Worm (Caenorhabditis elegans) whole organism, L2 larva: ENCODE results near the gene fntb-1.

Experiments
- ZK546.5 ChIP-seq: sonication (generic microtip); optimal IDR thresholded peaks from 2 replicates; lab custom pipeline; 2017; ENCODE audit warnings: missing biosample characterization, missing genetic modification characterization
- alr-1 ChIP-seq: fragments of 150-350 bp; optimal IDR thresholded peaks from 2 replicates; lab custom pipeline; 2014; ENCODE audit warnings: missing biosample characterization, missing genetic modification characterization
- aly-2 ChIP-seq: fragments of 150-350 bp; optimal IDR thresholded peaks from 2 replicates; lab custom pipeline; 2014; ENCODE audit warnings: missing biosample characterization, missing genetic modification characterization
- ama-1 ChIP-seq: fragments of 150-350 bp; optimal IDR thresholded peaks from 2 replicates; lab custom pipeline; 2018; ENCODE audit warnings: inconsistent platforms
- blmp-1 ChIP-seq: sonication (generic microtip); optimal IDR thresholded peaks from 2 replicates; lab custom pipeline; 2017; ENCODE audit warnings: missing genetic modification characterization, mild to moderate bottlenecking, missing compliant biosample characterization, antibody characterized with exemption, moderate library complexity; ENCODE audit not compliant: insufficient read depth
- ceh-16 ChIP-seq: fragments of 150-350 bp; optimal IDR thresholded peaks from 2 replicates; lab custom pipeline; 2014; ENCODE audit warnings: missing biosample characterization, missing genetic modification characterization
- dmd-4 ChIP-seq: sonication (generic microtip); optimal IDR thresholded peaks from 2 replicates; lab custom pipeline; 2017; ENCODE audit warnings: missing biosample characterization, missing genetic modification characterization
- egl-27 ChIP-seq: sonication (generic microtip); optimal IDR thresholded peaks from 3 replicates; lab custom pipeline; 2017; ENCODE audit warnings: missing biosample characterization, missing genetic modification reagents, missing genetic modification characterization
- elt-1 ChIP-seq: fragments of 150-350 bp; optimal IDR thresholded peaks from 2 replicates; lab custom pipeline; 2014; ENCODE audit warnings: missing biosample characterization, missing genetic modification characterization
- elt-3 ChIP-seq: sonication (generic microtip); optimal IDR thresholded peaks from 2 replicates; lab custom pipeline; 2017; ENCODE audit warnings: missing biosample characterization, missing genetic modification characterization
- fos-1 ChIP-seq: fragments of 150-350 bp; optimal IDR thresholded peaks from 2 replicates; lab custom pipeline; 2014; ENCODE audit warnings: missing biosample characterization, missing genetic modification characterization
- gmeb-1 ChIP-seq: fragments of 150-350 bp; optimal IDR thresholded peaks from 2 replicates; lab custom pipeline; 2014; ENCODE audit warnings: missing biosample characterization, missing genetic modification characterization
- lin-39 ChIP-seq: fragments of 150-350 bp; optimal IDR thresholded peaks from 2 replicates; lab custom pipeline; 2014; ENCODE audit warnings: missing biosample characterization, missing genetic modification reagents, missing genetic modification characterization
- mab-5 ChIP-seq: fragments of 150-350 bp; optimal IDR thresholded peaks from 2 replicates; lab custom pipeline; 2014; ENCODE audit warnings: missing biosample characterization, missing genetic modification characterization
- mbf-1 ChIP-seq: sonication (generic microtip); optimal IDR thresholded peaks from 2 replicates; lab custom pipeline; 2017; ENCODE audit warnings: missing biosample characterization, missing genetic modification characterization
- mdl-1 ChIP-seq, 2 experiments: fragments of 150-350 bp in 1 of 2; sonication (generic microtip) in 1 of 2; optimal IDR thresholded peaks; 2 replicates each; lab custom pipeline; 2017; ENCODE audit warnings: missing biosample characterization in 2 of 2, missing genetic modification characterization in 2 of 2
- nhr-10 ChIP-seq: sonication (generic microtip); optimal IDR thresholded peaks from 2 replicates; lab custom pipeline; 2017; ENCODE audit warnings: missing biosample characterization, missing genetic modification characterization
- nhr-11 ChIP-seq: fragments of 150-350 bp; optimal IDR thresholded peaks from 2 replicates; lab custom pipeline; 2014; ENCODE audit warnings: missing biosample characterization, missing genetic modification characterization
- nhr-12 ChIP-seq: fragments of 150-350 bp; optimal IDR thresholded peaks from 2 replicates; lab custom pipeline; 2014; ENCODE audit warnings: missing biosample characterization, missing genetic modification characterization
- nhr-129 ChIP-seq: fragments of 150-350 bp; optimal IDR thresholded peaks from 2 replicates; lab custom pipeline; 2014; ENCODE audit warnings: missing biosample characterization, missing genetic modification characterization
- nhr-21 ChIP-seq: fragments of 150-350 bp; optimal IDR thresholded peaks from 2 replicates; lab custom pipeline; 2014; ENCODE audit warnings: missing biosample characterization, missing genetic modification characterization
- nhr-23 ChIP-seq: fragments of 150-350 bp; optimal IDR thresholded peaks from 2 replicates; lab custom pipeline; 2014; ENCODE audit warnings: missing biosample characterization, missing genetic modification reagents, missing genetic modification characterization
- nhr-237 ChIP-seq: fragments of 150-350 bp; optimal IDR thresholded peaks from 2 replicates; lab custom pipeline; 2014; ENCODE audit warnings: missing biosample characterization, missing genetic modification characterization
- nhr-6 ChIP-seq: fragments of 150-350 bp; optimal IDR thresholded peaks from 2 replicates; lab custom pipeline; 2014; ENCODE audit warnings: missing biosample characterization, missing genetic modification characterization
- peb-1 ChIP-seq: fragments of 150-350 bp; optimal IDR thresholded peaks from 2 replicates; lab custom pipeline; 2014; ENCODE audit warnings: missing biosample characterization, missing genetic modification characterization
- skn-1 ChIP-seq: sonication (generic microtip); optimal IDR thresholded peaks from 2 replicates; lab custom pipeline; 2017; ENCODE audit warnings: missing biosample characterization, missing genetic modification characterization
- sma-3 ChIP-seq: sonication (generic microtip); optimal IDR thresholded peaks from 2 replicates; lab custom pipeline; 2016; ENCODE audit warnings: missing genetic modification reagents, missing genetic modification characterization, missing compliant biosample characterization
- sma-9 ChIP-seq, 2 experiments: fragments of 150-350 bp in 1 of 2; sonication (generic microtip) in 1 of 2; optimal IDR thresholded peaks; 2 replicates each; lab custom pipeline; 2014 to 2016; ENCODE audit warnings: missing genetic modification characterization in 2 of 2, mild to moderate bottlenecking in 1 of 2, missing biosample characterization in 1 of 2, missing compliant biosample characterization in 1 of 2, missing genetic modification reagents in 1 of 2, moderate library complexity in 1 of 2
- unc-55 ChIP-seq: fragments of 150-350 bp; sonication (generic microtip); optimal IDR thresholded peaks from 3 replicates; lab custom pipeline; 2014; ENCODE audit warnings: missing biosample characterization, missing genetic modification reagents, missing genetic modification characterization
- unc-62 ChIP-seq: fragments of 150-350 bp; optimal IDR thresholded peaks from 2 replicates; lab custom pipeline; 2014; ENCODE audit warnings: missing biosample characterization, missing genetic modification reagents, missing genetic modification characterization
- zag-1 ChIP-seq: fragments of 150-350 bp; optimal IDR thresholded peaks from 2 replicates; lab custom pipeline; 2014; ENCODE audit warnings: missing biosample characterization, missing genetic modification characterization
- ztf-4 ChIP-seq: fragments of 150-350 bp; optimal IDR thresholded peaks from 2 replicates; lab custom pipeline; 2014; ENCODE audit warnings: missing biosample characterization, missing genetic modification characterization

fntb-1 gene

DNA sequence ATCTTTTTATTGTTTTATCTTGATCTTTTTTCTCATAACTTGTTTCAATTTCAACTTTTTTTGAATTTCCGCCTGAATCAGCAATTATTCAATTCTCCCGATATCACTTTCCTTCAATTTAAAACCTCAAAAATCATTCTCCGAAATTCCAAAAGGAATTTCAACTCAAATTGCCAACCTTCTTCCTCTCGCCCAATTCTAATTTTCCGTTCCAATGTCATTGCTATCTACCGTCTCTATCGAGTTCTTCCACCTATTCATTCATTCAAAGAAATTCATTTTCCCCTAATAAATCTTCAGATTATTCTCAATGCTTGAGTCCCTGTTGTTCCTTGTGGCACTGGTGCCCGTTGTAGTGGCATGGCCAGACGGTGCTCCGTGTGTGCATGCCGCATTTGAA, 6.6 kb upstream of the fntb-1 start, which contains the start of gene F23B12.4:
F23B12.4 (plus strand) TSS at position 301 of the 400 bp plus-strand sequence.
- TF ChIP-seq mdl-1 (tag; optimal IDR thresholded peaks at IDR 0.05; lab: Kevin White, UChicago), result no peak
- no peak for TF ChIP-seq alr-1
- no peak for TF ChIP-seq nhr-237
- TF ChIP-seq nhr-12, result no peak
- no peak for TF ChIP-seq aly-2
- TF ChIP-seq, all 48 proteins: peak for 0

DNA sequence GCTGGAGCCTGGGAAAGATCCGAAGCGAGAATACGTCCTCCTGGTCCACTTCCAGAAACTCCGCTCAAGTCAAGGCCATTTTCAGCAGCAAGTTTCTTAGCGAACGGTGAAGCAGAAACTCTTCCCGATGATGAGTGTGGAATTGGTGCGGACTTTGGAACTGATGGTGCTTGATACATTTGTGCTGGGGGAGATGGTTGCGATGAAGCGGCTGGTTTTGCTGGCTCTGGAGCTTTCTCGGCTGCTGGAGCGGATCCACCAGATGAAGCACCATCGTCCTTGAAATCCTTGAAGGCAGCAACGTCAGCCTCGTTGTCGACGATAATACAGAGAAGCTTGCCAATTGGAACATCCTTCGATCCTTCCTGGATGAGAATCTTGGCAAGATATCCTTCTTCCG, 998 bp upstream of the fntb-1 start:
- no peak for TF ChIP-seq mbf-1 (tag; lab: Kevin White, UChicago)
- no peak for TF ChIP-seq sma-3 (GFP tag; lab: Kevin White, UChicago)
- no peak for TF ChIP-seq aly-2
- TF ChIP-seq elt-1 (tag; lab: Kevin White, UChicago), result no peak
- no peak for TF ChIP-seq unc-55 (GFP tag; lab: Kevin White, UChicago)
- no peak for TF ChIP-seq mdl-1 (tag; optimal IDR thresholded peaks at IDR 0.05; lab: Kevin White, UChicago)
- no peak for TF ChIP-seq nhr-12
- TF ChIP-seq lin-39 (tag; lab: Kevin White, UChicago), result no peak
- TF ChIP-seq ztf-4 (tag; lab: Kevin White, UChicago), result no peak
- TF ChIP-seq egl-27, result no peak
- TF ChIP-seq nhr-237, result no peak
- no peak for TF ChIP-seq mab-5

DNA sequence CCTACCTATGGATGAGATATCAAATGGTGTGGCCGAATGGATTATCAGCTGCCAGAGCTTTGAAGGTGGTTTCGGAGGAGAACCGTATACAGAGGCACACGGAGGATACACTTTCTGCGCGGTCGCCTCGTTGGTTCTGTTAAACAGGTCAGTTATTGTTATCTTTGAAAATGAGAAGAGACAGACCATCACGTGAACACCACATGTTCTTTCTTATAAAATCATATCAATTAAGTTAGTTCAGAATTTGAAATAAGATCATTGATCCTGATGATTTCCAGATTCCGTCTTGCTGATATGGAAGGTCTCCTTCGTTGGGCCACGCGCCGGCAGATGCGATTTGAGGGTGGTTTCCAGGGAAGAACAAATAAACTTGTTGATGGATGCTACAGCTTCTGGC, 1.2 kb downstream of the fntb-1 start:
- no peak for TF ChIP-seq nhr-129 (tag; lab: Kevin White, UChicago)
- TF ChIP-seq nhr-21 (tag; lab: Kevin White, UChicago), result peak; percentile 35
- TF ChIP-seq blmp-1 (tag; lab: Kevin White, UChicago), result no peak
- no peak for TF ChIP-seq nhr-23 (tag; lab: Kevin White, UChicago)
- no peak for TF ChIP-seq nhr-6 (tag; lab: Kevin White, UChicago)
- no peak for TF ChIP-seq nhr-12
- no peak for TF ChIP-seq skn-1 (tag; lab: Kevin White, UChicago)

DNA sequence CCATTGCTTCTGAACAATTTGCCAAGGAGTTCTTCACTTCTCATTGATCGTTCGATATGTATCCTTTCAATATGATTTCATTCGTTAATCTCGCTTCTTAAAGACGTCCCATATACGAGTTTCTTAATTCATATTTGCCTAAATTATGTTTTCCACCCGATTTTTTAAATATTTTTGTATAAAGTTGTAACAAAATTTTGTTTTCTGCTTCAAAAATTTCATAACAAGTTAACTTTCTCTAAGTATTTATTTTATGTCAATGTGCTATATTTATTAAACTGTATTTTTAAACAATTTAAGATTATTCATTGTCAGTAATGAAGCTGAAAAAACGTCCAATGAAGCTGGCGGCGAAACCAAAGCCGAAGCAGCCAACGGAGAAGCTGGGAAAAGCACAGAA, 1.9 kb downstream of the fntb-1 start, which contains the start of gene F23B12.7:
F23B12.7 (plus strand) TSS at position 301 of the 400 bp plus-strand sequence.
- TF ChIP-seq lin-39 (tag; lab: Kevin White, UChicago) (no peak), mbf-1 (tag; lab: Kevin White, UChicago) (no peak), peb-1 (tag; lab: Kevin White, UChicago) (no peak), elt-3 (tag; lab: Kevin White, UChicago) (no peak), gmeb-1 (no peak), alr-1 (no peak), ZK546.5 (tag; lab: Kevin White, UChicago) (no peak)

DNA sequence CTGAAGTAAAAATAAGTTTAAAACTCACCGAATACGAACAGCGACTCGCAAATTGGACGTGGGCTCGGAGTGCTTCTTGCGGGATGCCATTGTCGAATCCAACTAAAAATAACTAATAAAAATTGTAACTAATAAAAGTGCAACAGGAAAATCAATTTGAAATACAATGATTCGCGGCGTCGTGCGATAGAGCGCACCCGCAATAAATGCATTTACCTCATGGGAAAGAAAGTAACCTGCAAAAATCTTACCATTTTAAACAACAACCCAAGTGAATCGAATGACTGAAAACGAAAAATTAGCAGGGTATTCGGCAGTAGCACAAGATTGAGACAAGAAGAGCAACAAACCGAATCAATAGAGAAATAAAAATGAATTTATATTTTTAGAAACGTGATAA, 9.2 kb downstream of the fntb-1 start, which contains the start of gene bmk-1:
bmk-1 (minus strand) TSS at position 359 of the 400 bp plus-strand sequence.
- TF ChIP-seq gmeb-1, result peak; percentile 70
- TF ChIP-seq ama-1 (lab: Kevin White, UChicago), result no peak

DNA sequence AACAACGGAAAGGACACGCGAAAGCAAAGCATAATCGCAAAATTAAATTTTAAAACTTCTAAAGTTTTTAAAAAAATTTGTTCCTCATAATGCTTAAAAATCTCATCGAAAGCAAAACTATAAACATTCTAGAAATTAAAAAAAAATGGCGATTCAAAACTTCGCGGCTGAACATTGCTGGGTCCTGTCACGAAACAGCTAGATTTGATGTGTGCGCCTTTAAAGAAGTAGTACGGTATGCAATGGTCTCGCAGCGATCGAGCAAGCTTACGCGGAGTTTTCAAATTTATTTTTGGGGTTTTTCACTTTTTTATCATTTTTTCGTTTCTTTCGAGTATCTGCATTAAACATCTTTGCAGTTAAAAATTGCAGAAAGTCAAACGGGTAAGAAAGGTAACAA, 9.6 kb downstream of the fntb-1 start, which contains the start of gene coh-3:
coh-3 (plus strand) TSS at position 353 of the 400 bp plus-strand sequence.
- TF ChIP-seq peb-1 (tag; lab: Kevin White, UChicago) (no peak), ceh-16 (tag; lab: Kevin White, UChicago) (no peak), elt-1 (tag; lab: Kevin White, UChicago) (no peak), nhr-129 (tag; lab: Kevin White, UChicago) (no peak), nhr-21 (tag; lab: Kevin White, UChicago) (no peak), elt-3 (tag; lab: Kevin White, UChicago) (no peak), aly-2 (no peak), lin-39 (tag; lab: Kevin White, UChicago) (no peak), skn-1 (tag; lab: Kevin White, UChicago) (no peak), nhr-23 (tag; lab: Kevin White, UChicago) (no peak), fos-1 (tag; lab: Kevin White, UChicago) (no peak), nhr-10 (tag; lab: Kevin White, UChicago) (no peak), nhr-11 (no peak), unc-62 (GFP tag; lab: Kevin White, UChicago) (no peak), ZK546.5 (tag; lab: Kevin White, UChicago) (no peak), unc-55 (GFP tag; lab: Kevin White, UChicago) (no peak), sma-3 (GFP tag; lab: Kevin White, UChicago) (no peak), sma-9 (GFP tag; optimal IDR thresholded peaks at IDR 0.05; lab: Kevin White, UChicago) (no peak), sma-9 (tag; optimal IDR thresholded peaks at IDR 0.05; lab: Kevin White, UChicago) (no peak), dmd-4 (tag; lab: Kevin White, UChicago) (no peak), zag-1 (tag; lab: Kevin White, UChicago) (no peak)
